Fruit fly (Drosophila melanogaster): ENCODE results near the gene rdgA.

The rdgA gene

DNA sequence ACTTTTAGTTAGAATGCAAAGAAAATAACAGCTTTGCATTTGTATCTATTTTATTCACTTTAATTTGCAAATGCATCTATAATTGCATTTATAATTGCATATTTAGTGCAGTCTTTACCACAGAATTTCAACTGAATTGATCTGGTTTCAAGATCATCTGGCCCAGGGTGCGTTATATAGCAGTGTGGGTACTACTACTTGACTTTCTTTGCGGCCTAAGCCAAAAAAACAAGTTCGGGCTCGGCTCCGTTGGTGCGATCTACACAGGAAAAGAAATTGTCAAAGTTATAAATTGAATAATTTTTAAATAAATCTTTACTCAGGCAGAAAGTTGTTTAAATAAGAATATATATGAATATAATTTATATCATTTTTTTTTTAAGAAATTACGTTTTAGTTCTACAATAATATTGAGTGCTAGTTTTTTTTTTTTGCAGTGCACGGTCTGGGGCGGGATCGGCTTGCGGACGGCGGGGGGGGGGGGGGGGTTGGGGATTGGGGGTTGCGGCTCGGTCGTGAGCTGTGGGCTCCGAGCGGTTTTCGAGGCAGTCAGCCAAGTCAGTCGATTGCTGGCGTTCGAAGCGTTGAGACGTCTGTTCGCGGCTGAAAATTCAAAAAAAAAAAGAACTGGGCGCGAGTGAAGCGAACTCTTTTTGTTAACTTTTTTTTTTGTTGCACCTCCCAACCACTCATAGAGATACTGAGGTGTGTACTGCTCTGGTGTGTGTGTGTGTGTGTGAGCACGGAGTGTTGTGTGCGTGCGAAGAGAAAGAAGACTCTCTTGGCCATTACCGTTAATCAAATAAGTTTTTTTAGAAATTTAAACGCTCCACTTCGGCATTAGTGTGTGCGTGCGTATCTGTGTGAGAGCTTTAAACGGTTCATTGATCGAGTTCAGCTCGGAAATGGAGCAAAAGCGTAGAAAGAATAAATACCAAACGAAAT lies 43.0 kb upstream of the rdgA start (continued):
- TF ChIP-seq CG11723 (GFP tag; optimal IDR thresholded peaks at IDR 0.05) (peak; percentile 66), CG15696 (tag; optimal IDR thresholded peaks at IDR 0.05) (peak; percentile 77), CG15514 (GFP tag; optimal IDR thresholded peaks at IDR 0.05) (peak; percentile 71), CG15073 (GFP tag; optimal IDR thresholded peaks at IDR 0.05) (no peak), sima (GFP tag; optimal IDR thresholded peaks at IDR 0.05) (no peak), ab (GFP tag; optimal IDR thresholded peaks at IDR 0.05) (no peak), Fer3 (tag; optimal IDR thresholded peaks at IDR 0.05) (peak; percentile 80), nmo (GFP tag; optimal IDR thresholded peaks at IDR 0.05) (peak; percentile 90), exex (tag; optimal IDR thresholded peaks at IDR 0.05) (peak; percentile 54), TFAM (GFP tag; optimal IDR thresholded peaks at IDR 0.05) (no peak), GATAe (GFP tag; conservative IDR thresholded peaks at IDR 0.05) (no peak), fd3F (GFP tag; optimal IDR thresholded peaks at IDR 0.05) (peak; percentile 72), CG1647 (GFP tag; optimal IDR thresholded peaks at IDR 0.05) (no peak), cwo (GFP tag; optimal IDR thresholded peaks at IDR 0.05) (peak; percentile 77), CG1602 (GFP tag; optimal IDR thresholded peaks at IDR 0.05) (peak; percentile 52), Xbp1 (GFP tag; optimal IDR thresholded peaks at IDR 0.05) (peak; percentile 62), dysf (GFP tag; IDR thresholded peaks at IDR 0.05) (peak; percentile 88), Ptx1 (GFP tag; IDR thresholded peaks at IDR 0.05) (peak; percentile 82), CG6765 (GFP tag; optimal IDR thresholded peaks at IDR 0.05) (peak; percentile 74), emc (GFP tag; optimal IDR thresholded peaks at IDR 0.05) (no peak), rib (GFP tag; IDR thresholded peaks at IDR 0.05) (peak; percentile 19; the same call in 1 of the 2 replicates), BEAF-32 (GFP tag; optimal IDR thresholded peaks at IDR 0.05) (no peak), Sox100B (GFP tag; optimal IDR thresholded peaks at IDR 0.05) (peak; percentile 80), CG31388 (GFP tag; optimal IDR thresholded peaks at IDR 0.05) (no peak), E2f2 (GFP tag; IDR thresholded peaks at IDR 0.05) (peak; percentile 60; the same call in 1 of the 2 replicates), Sin3A (optimal IDR thresholded peaks at IDR 0.05) (no peak), CG17385 (GFP tag; optimal IDR thresholded peaks at IDR 0.05) (peak; percentile 81), Mes4 (GFP tag; optimal IDR thresholded peaks at IDR 0.05) (no peak), B-H2 (GFP tag; optimal IDR thresholded peaks at IDR 0.05) (peak; percentile 65), CG7745 (tag; optimal IDR thresholded peaks at IDR 0.05) (no peak), CG30020 (tag; optimal IDR thresholded peaks at IDR 0.05) (peak; percentile 50), Kr (GFP tag; optimal IDR thresholded peaks at IDR 0.05) (no peak), Asciz (GFP tag; optimal IDR thresholded peaks at IDR 0.05) (peak; percentile 82), kni (GFP tag; optimal IDR thresholded peaks at IDR 0.05) (peak; percentile 59), ATbp (GFP tag; optimal IDR thresholded peaks at IDR 0.05) (peak; percentile 80), CG2116 (GFP tag; optimal IDR thresholded peaks at IDR 0.05) (no peak), nerfin-2 (GFP tag; IDR thresholded peaks at IDR 0.05; ENCODE audit: partially characterized antibody) (no peak), CG1024 (GFP tag; IDR thresholded peaks at IDR 0.05) (no peak; the same call in 1 of the 2 replicates), Neu2 (GFP tag; optimal IDR thresholded peaks at IDR 0.05; ENCODE audit: borderline replicate concordance) (no peak), CG4730 (GFP tag; IDR thresholded peaks at IDR 0.05) (peak; percentile 79), mld (GFP tag; IDR thresholded peaks at IDR 0.05; ENCODE audit: partially characterized antibody) (no peak), eve (GFP tag; optimal IDR thresholded peaks at IDR 0.05) (peak in 1 of 2 experiments; percentile 90), Ets65A (GFP tag) (peak; percentile 87), CG3838 (GFP tag; optimal IDR thresholded peaks at IDR 0.05) (no peak), CG2678 (tag; optimal IDR thresholded peaks at IDR 0.05) (peak; percentile 93), ems (GFP tag; optimal IDR thresholded peaks at IDR 0.05) (no peak), Hsf (GFP tag; optimal IDR thresholded peaks at IDR 0.05) (peak; percentile 11), sisA (GFP tag; IDR thresholded peaks at IDR 0.05) (peak; percentile 81)

Data from whole organism, embryonic.